Worm (Caenorhabditis elegans) whole organism, L3 larva: ENCODE measurements around the gene ceh-88.

Source experiments
- daf-12 ChIP-seq: fragments of 150-350 bp; optimal IDR thresholded peaks from 2 replicates; lab custom pipeline; 2014; ENCODE audit warnings: missing biosample characterization, missing genetic modification reagents, missing genetic modification characterization
- nhr-11 ChIP-seq: fragments of 150-350 bp; optimal IDR thresholded peaks from 2 replicates; lab custom pipeline; 2014; ENCODE audit warnings: missing biosample characterization, missing genetic modification characterization
- pha-4 ChIP-seq: fragments of 150-350 bp; optimal IDR thresholded peaks from 2 replicates; lab custom pipeline; 2014; ENCODE audit warnings: missing biosample characterization, missing genetic modification reagents, missing genetic modification characterization
- snpc-4 ChIP-seq: fragments of 150-350 bp; optimal IDR thresholded peaks from 2 replicates; lab custom pipeline; 2014; ENCODE audit warnings: missing biosample characterization, missing genetic modification characterization

- TF ChIP-seq daf-12 (tag; lab: Kevin White, UChicago) (no peak), snpc-4 (tag; lab: Kevin White, UChicago) (no peak), nhr-11 (no peak), pha-4 (tag; lab: Kevin White, UChicago) (no peak)
Observed at ce11 chrIV:17351586-17351985, 22.6 kb downstream of the ceh-88 start, which contains the start of gene clec-199.
